Worm (Caenorhabditis elegans): ENCODE measurements around the gene F54A3.5.

ce11 chrII:2207812-2208211 is 17.7 kb downstream of the F54A3.5 start, which contains the start of gene Y59C2A.1:
- no peak for TF ChIP-seq mep-1 (tag; optimal IDR thresholded peaks at IDR 0.05)
- no peak for TF ChIP-seq nhr-12 (tag; optimal IDR thresholded peaks at IDR 0.05)
- TF ChIP-seq blmp-1 (tag; optimal IDR thresholded peaks at IDR 0.05) = no peak
- TF ChIP-seq elt-1 (tag; optimal IDR thresholded peaks at IDR 0.05; ENCODE audit: borderline replicate concordance, insufficient read depth) = no peak
- no peak for TF ChIP-seq unc-62 (GFP tag; optimal IDR thresholded peaks at IDR 0.05)
- no peak for TF ChIP-seq nhr-76 (tag; optimal IDR thresholded peaks at IDR 0.05)
- no peak for TF ChIP-seq ztf-11 (tag; optimal IDR thresholded peaks at IDR 0.05)
- no peak for TF ChIP-seq elt-3 (tag; optimal IDR thresholded peaks at IDR 0.05)
- no peak for TF ChIP-seq drap-1 (GFP tag; optimal IDR thresholded peaks at IDR 0.05)
- no peak for TF ChIP-seq nhr-2 (tag; optimal IDR thresholded peaks at IDR 0.05)
- TF ChIP-seq pha-4 (tag; optimal IDR thresholded peaks at IDR 0.05) = no peak

Data from whole organism, mixed stage, embryonic.